Fruit fly (Drosophila melanogaster): Measurements from ENCODE around the gene ems.
A peak's percentile ranks its signal among the peaks of the same experiment; 100 is the strongest.

ems gene

DNA sequence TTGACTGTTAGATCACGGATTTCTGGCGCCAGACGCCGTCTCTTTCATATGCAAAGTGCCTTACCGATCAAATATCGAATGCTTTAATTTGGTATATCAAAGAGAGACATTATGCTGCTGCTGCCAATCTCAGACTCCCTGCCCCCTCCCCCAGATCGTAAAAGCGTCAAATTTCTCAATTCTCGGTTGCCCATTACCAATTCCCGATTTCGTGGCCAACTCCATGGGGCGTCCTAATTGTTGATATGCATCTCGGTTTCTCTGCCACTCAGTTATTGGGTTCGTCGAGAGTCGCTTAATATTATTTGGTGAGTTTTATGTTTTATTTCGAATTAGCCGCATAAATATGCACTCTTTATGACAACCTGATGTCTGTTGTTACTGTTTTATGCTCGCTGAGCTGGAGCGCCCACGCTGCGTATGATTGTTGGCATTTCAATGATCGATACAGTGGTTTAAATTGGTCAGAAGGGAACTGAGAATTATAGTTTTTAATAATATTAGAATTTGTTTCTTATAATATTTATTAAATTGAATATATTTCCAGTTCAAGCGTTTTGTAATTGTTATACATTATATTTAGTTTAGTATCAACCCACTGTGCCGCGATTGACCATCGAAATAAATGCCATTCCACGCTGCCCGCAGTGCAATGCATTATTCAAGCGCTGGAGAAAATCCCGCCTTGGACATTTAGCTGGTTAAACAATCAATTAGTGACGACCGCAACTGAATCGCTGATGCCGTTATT lies 5.9 kb downstream of the ems start (continued):
- TF ChIP-seq insv (GFP tag; optimal IDR thresholded peaks at IDR 0.05) (no peak), az2 (GFP tag; optimal IDR thresholded peaks at IDR 0.05) (peak; percentile 32), CG15011 (GFP tag; optimal IDR thresholded peaks at IDR 0.05) (no peak), E2f2 (GFP tag; IDR thresholded peaks at IDR 0.05) (0 out of 2 replicates have a peak, but pooled peaks have one; percentile 17), dati (GFP tag; IDR thresholded peaks at IDR 0.05) (0 out of 2 replicates have a peak, but pooled peaks have one; percentile 6), CG8924 (tag; optimal IDR thresholded peaks at IDR 0.05) (peak; percentile 58), pan (optimal IDR thresholded peaks at IDR 0.05) (no peak), pan (GFP tag; optimal IDR thresholded peaks at IDR 0.05 in 1 of 2, IDR thresholded peaks at IDR 0.05 in 1 of 2) (peak in 1 of 2 experiments; percentile 58), tio (GFP tag; optimal IDR thresholded peaks at IDR 0.05) (peak; percentile 1), CG13296 (GFP tag; optimal IDR thresholded peaks at IDR 0.05) (no peak), CG4820 (GFP tag; optimal IDR thresholded peaks at IDR 0.05) (no peak), pzg (GFP tag; optimal IDR thresholded peaks at IDR 0.05) (no peak), Fer2 (tag; optimal IDR thresholded peaks at IDR 0.05) (no peak), CG10654 (GFP tag; optimal IDR thresholded peaks at IDR 0.05) (no peak), Mad (GFP tag; optimal IDR thresholded peaks at IDR 0.05) (no peak), D (optimal IDR thresholded peaks at IDR 0.05) (no peak), D (GFP tag; optimal IDR thresholded peaks at IDR 0.05) (peak; percentile 41), Hr51 (GFP tag; optimal IDR thresholded peaks at IDR 0.05) (peak in 1 of 2 experiments; percentile 66), Neu2 (GFP tag; optimal IDR thresholded peaks at IDR 0.05; ENCODE audit: borderline replicate concordance) (no peak), nerfin-1 (tag; optimal IDR thresholded peaks at IDR 0.05) (no peak), Hand (GFP tag; optimal IDR thresholded peaks at IDR 0.05) (no peak), oc (tag; optimal IDR thresholded peaks at IDR 0.05) (peak; percentile 35), CG4707 (GFP tag; optimal IDR thresholded peaks at IDR 0.05) (peak; percentile 34), Oli (tag; optimal IDR thresholded peaks at IDR 0.05) (peak; percentile 48), CG10321 (GFP tag; IDR thresholded peaks at IDR 0.05) (no peak), CG8359 (GFP tag; optimal IDR thresholded peaks at IDR 0.05; ENCODE audit: borderline replicate concordance) (peak; percentile 2), CG1602 (GFP tag; optimal IDR thresholded peaks at IDR 0.05) (peak; percentile 16), Aef1 (GFP tag; IDR thresholded peaks at IDR 0.05) (no peak), YL-1 (GFP tag; optimal IDR thresholded peaks at IDR 0.05) (no peak), CG10267 (tag; optimal IDR thresholded peaks at IDR 0.05) (peak; percentile 45), ATbp (GFP tag; optimal IDR thresholded peaks at IDR 0.05) (peak; percentile 51), run (tag; optimal IDR thresholded peaks at IDR 0.05) (peak; percentile 7), sens (GFP tag) (peak; percentile 58), Spps (tag; optimal IDR thresholded peaks at IDR 0.05) (peak; percentile 13), CG34376 (GFP tag; optimal IDR thresholded peaks at IDR 0.05) (no peak), E2f1 (GFP tag; IDR thresholded peaks at IDR 0.05) (0 out of 2 replicates have a peak, but pooled peaks have one; percentile 29), otp (GFP tag; IDR thresholded peaks at IDR 0.05) (peak; percentile 20; the same call in 1 of the 3 replicates), Hr78 (GFP tag; optimal IDR thresholded peaks at IDR 0.05) (no peak), seq (GFP tag; IDR thresholded peaks at IDR 0.05) (peak; percentile 54; the same call in 1 of the 2 replicates), gsb-n (tag; optimal IDR thresholded peaks at IDR 0.05) (peak; percentile 59), sob (GFP tag; IDR thresholded peaks at IDR 0.05) (peak; percentile 8; the same call in 1 of the 2 replicates), Ptx1 (GFP tag; IDR thresholded peaks at IDR 0.05) (peak; percentile 51), Six4 (GFP tag; optimal IDR thresholded peaks at IDR 0.05) (peak; percentile 9), BEAF-32 (GFP tag; optimal IDR thresholded peaks at IDR 0.05) (no peak), sim (GFP tag; IDR thresholded peaks at IDR 0.05) (no peak), CG3726 (GFP tag; IDR thresholded peaks at IDR 0.05) (0 out of 3 replicates have a peak, but pooled peaks have one; percentile 37), CG30403 (GFP tag; optimal IDR thresholded peaks at IDR 0.05) (peak; percentile 19), sug (tag; optimal IDR thresholded peaks at IDR 0.05) (no peak), CG14441 (GFP tag; IDR thresholded peaks at IDR 0.05) (peak; percentile 32; the same call in 1 of the 2 replicates)

Measured in whole organism, embryonic.